Fruit fly (Drosophila melanogaster) whole organism, pupa: ENCODE results near the gene CG7182.

Source experiments
- CG13204 ChIP-seq: fragments of 200-800 bp; sonication (Bioruptor generic); optimal IDR thresholded peaks from 2 replicates; lab custom pipeline; 2018; ENCODE audit warnings: missing biosample characterization, mild to moderate bottlenecking, missing genetic modification characterization, moderate library complexity
- CG14655 ChIP-seq: fragments of 200-800 bp; sonication (Bioruptor generic); optimal IDR thresholded peaks from 3 replicates; lab custom pipeline; 2017; ENCODE audit warnings: mild to moderate bottlenecking, missing biosample characterization, missing genetic modification reagents, missing genetic modification characterization
- CG17806 ChIP-seq: fragments of 200-800 bp; sonication (Bioruptor generic); optimal IDR thresholded peaks from 2 replicates; lab custom pipeline; 2018; ENCODE audit warnings: missing biosample characterization, mild to moderate bottlenecking, missing genetic modification characterization, moderate library complexity
- CG32121 ChIP-seq: fragments of 200-800 bp; sonication (Bioruptor generic); IDR thresholded peaks from 2 replicates; pipeline ENCODE4 v1.3.6; 2022; ENCODE audit warnings: missing biosample characterization, missing genetic modification characterization
- CG34367 ChIP-seq: fragments of 200-800 bp; sonication (Bioruptor generic); optimal IDR thresholded peaks from 2 replicates; lab custom pipeline; 2018; ENCODE audit warnings: missing biosample characterization, mild to moderate bottlenecking, missing genetic modification characterization
- CG4496 ChIP-seq: fragments of 200-800 bp; sonication (Bioruptor generic); IDR thresholded peaks from 3 replicates; pipeline ENCODE4 v1.3.6; 2022; ENCODE audit warnings: missing biosample characterization, missing genetic modification characterization
- CG8159 ChIP-seq: fragments of 200-800 bp; sonication (Bioruptor generic); optimal IDR thresholded peaks from 3 replicates; lab custom pipeline; 2018; ENCODE audit warnings: missing biosample characterization, mild to moderate bottlenecking, missing genetic modification characterization, moderate library complexity
- CG9948 ChIP-seq: fragments of 200-800 bp; sonication (Bioruptor generic); optimal IDR thresholded peaks from 2 replicates; lab custom pipeline; 2018; ENCODE audit warnings: missing biosample characterization, mild to moderate bottlenecking, missing genetic modification characterization, moderate library complexity
- EcR ChIP-seq: fragments of 200-800 bp; sonication (Bioruptor generic); optimal IDR thresholded peaks from 3 replicates; lab custom pipeline; 2019; ENCODE audit warnings: missing biosample characterization, missing genetic modification characterization, mild to moderate bottlenecking, moderate library complexity, missing genetic modification reagents
- Ets98B ChIP-seq: fragments of 200-800 bp; sonication (Bioruptor generic); IDR thresholded peaks from 2 replicates; pipeline ENCODE4 v1.3.6; 2022; ENCODE audit warnings: missing biosample characterization, missing genetic modification characterization
- Pif1A ChIP-seq: fragments of 200-800 bp; sonication (Bioruptor generic); optimal IDR thresholded peaks from 3 replicates; lab custom pipeline; 2016; ENCODE audit warnings: missing biosample characterization, missing genetic modification characterization
- Snoo ChIP-seq: fragments of 200-800 bp; sonication (Bioruptor generic); optimal IDR thresholded peaks from 3 replicates; lab custom pipeline; 2017; ENCODE audit warnings: missing biosample characterization, mild to moderate bottlenecking, missing genetic modification characterization, inconsistent platforms
- fd96Ca ChIP-seq: fragments of 200-800 bp; sonication (Bioruptor generic); IDR thresholded peaks from 3 replicates; pipeline ENCODE4 v1.3.6; 2022; ENCODE audit warnings: missing biosample characterization, missing genetic modification characterization
- gl ChIP-seq: fragments of 200-800 bp; sonication (Bioruptor generic); optimal IDR thresholded peaks from 2 replicates; lab custom pipeline; 2018; ENCODE audit warnings: missing biosample characterization, mild to moderate bottlenecking, missing genetic modification characterization

dm6 chr3L:8338921-8339320 lies 7.3 kb downstream of the CG7182 start, which contains the start of gene Pex2:
- TF ChIP-seq fd96Ca (GFP tag; lab: Robert Waterston, UW) (no peak), Ets98B (no peak), EcR (GFP tag; lab: Kevin White, UChicago) (no peak), Pif1A (GFP tag; lab: Kevin White, UChicago) (peak; percentile 10), CG32121 (GFP tag; lab: Robert Waterston, UW) (peak; percentile 18; the same call in 1 of the 2 replicates), CG14655 (GFP tag; lab: Kevin White, UChicago) (no peak), gl (tag; lab: Kevin White, UChicago) (no peak), Snoo (tag; lab: Kevin White, UChicago) (no peak), CG13204 (GFP tag; lab: Kevin White, UChicago) (no peak), CG9948 (tag; lab: Kevin White, UChicago) (no peak), CG17806 (no peak), CG34367 (tag; lab: Kevin White, UChicago) (no peak), CG4496 (GFP tag; lab: Robert Waterston, UW) (0 out of 3 replicates have a peak, but pooled peaks have one; percentile 13), CG8159 (tag; lab: Kevin White, UChicago) (peak; percentile 16)
